Worm (Caenorhabditis elegans) whole organism, young adult: ENCODE results near the gene B0244.6.

Experiments used
- B0019.2 ChIP-seq: fragments of 200-800 bp; sonication (Bioruptor generic); conservative IDR thresholded peaks from 2 replicates; pipeline ENCODE4 v1.3.6; 2022; ENCODE audit warnings: missing genetic modification reagents, missing genetic modification characterization, missing compliant biosample characterization
- B0261.1 ChIP-seq: sonication (generic microtip); optimal IDR thresholded peaks from 2 replicates; lab custom pipeline; 2016; ENCODE audit warnings: mild to moderate bottlenecking, missing genetic modification characterization, moderate library complexity, missing compliant biosample characterization
- B0336.3 ChIP-seq: fragments of 200-800 bp; sonication (Bioruptor generic); IDR thresholded peaks from 2 replicates; pipeline ENCODE4 v1.3.6; 2022; ENCODE audit warnings: missing genetic modification characterization, missing compliant biosample characterization
- D2030.7 ChIP-seq: fragments of 200-800 bp; sonication (Bioruptor generic); IDR thresholded peaks from 2 replicates; pipeline ENCODE4 v1.3.6; 2022; ENCODE audit warnings: missing genetic modification reagents, missing genetic modification characterization, missing compliant biosample characterization
- F10E7.11 ChIP-seq: sonication (generic microtip); optimal IDR thresholded peaks from 2 replicates; lab custom pipeline; 2017; ENCODE audit warnings: mild to moderate bottlenecking, missing genetic modification characterization, moderate library complexity, missing compliant biosample characterization
- F22D6.2 ChIP-seq: sonication (generic microtip); optimal IDR thresholded peaks from 2 replicates; lab custom pipeline; 2016; ENCODE audit warnings: mild to moderate bottlenecking, missing genetic modification characterization, missing compliant biosample characterization
- F23B12.7 ChIP-seq: sonication (generic microtip); optimal IDR thresholded peaks from 2 replicates; lab custom pipeline; 2017; ENCODE audit warnings: missing genetic modification characterization, mild to moderate bottlenecking, missing compliant biosample characterization, antibody characterized with exemption, moderate library complexity; ENCODE audit not compliant: insufficient read depth
- F39B2.1 ChIP-seq: fragments of 200-800 bp; sonication (Bioruptor generic); IDR thresholded peaks from 2 replicates; pipeline ENCODE4 v1.3.6; 2022; ENCODE audit warnings: missing genetic modification reagents, missing genetic modification characterization, missing compliant biosample characterization
- T07F8.4 ChIP-seq: sonication (generic microtip); optimal IDR thresholded peaks from 2 replicates; lab custom pipeline; 2016; ENCODE audit warnings: mild to moderate bottlenecking, missing genetic modification characterization, moderate library complexity, missing compliant biosample characterization
- T26A5.8 ChIP-seq: sonication (generic microtip); optimal IDR thresholded peaks from 2 replicates; lab custom pipeline; 2016; ENCODE audit warnings: missing genetic modification characterization, missing compliant biosample characterization
- Y53G8AR.9 ChIP-seq: fragments of 200-800 bp; sonication (Bioruptor generic); conservative IDR thresholded peaks from 2 replicates; pipeline ENCODE4 v1.3.6; 2022; ENCODE audit warnings: missing genetic modification reagents, missing genetic modification characterization, missing compliant biosample characterization
- akir-1 ChIP-seq: fragments of 200-800 bp; sonication (Bioruptor generic); optimal IDR thresholded peaks from 2 replicates; lab custom pipeline; 2018; ENCODE audit warnings: mild to moderate bottlenecking, missing genetic modification characterization, moderate library complexity, missing compliant biosample characterization
- atf-7 ChIP-seq: sonication (generic microtip); optimal IDR thresholded peaks from 2 replicates; lab custom pipeline; 2017; ENCODE audit warnings: mild to moderate bottlenecking, missing genetic modification characterization, missing compliant biosample characterization
- attf-5 ChIP-seq: fragments of 200-800 bp; sonication (Bioruptor generic); optimal IDR thresholded peaks from 2 replicates; lab custom pipeline; 2018; ENCODE audit warnings: mild to moderate bottlenecking, missing genetic modification characterization, missing compliant biosample characterization
- attf-6 ChIP-seq: fragments of 200-800 bp; sonication (Bioruptor generic); IDR thresholded peaks from 2 replicates; pipeline ENCODE4 v1.3.6; 2022; ENCODE audit warnings: missing genetic modification reagents, missing genetic modification characterization, missing compliant biosample characterization
- bed-1 ChIP-seq: fragments of 200-800 bp; sonication (Bioruptor generic); IDR thresholded peaks from 2 replicates; pipeline ENCODE4 v1.3.6; 2022; ENCODE audit warnings: missing genetic modification reagents, missing genetic modification characterization, missing compliant biosample characterization
- ceh-40 ChIP-seq: fragments of 200-800 bp; sonication (Bioruptor generic); IDR thresholded peaks from 2 replicates; pipeline ENCODE4 v1.3.6; 2022; ENCODE audit warnings: missing genetic modification characterization, missing compliant biosample characterization
- ceh-58 ChIP-seq: fragments of 200-800 bp; sonication (Bioruptor generic); IDR thresholded peaks from 2 replicates; pipeline ENCODE4 v1.3.6; 2022; ENCODE audit warnings: missing genetic modification characterization, missing compliant biosample characterization
- chd-7 ChIP-seq: sonication (generic microtip); optimal IDR thresholded peaks from 2 replicates; lab custom pipeline; 2016; ENCODE audit warnings: mild to moderate bottlenecking, missing genetic modification characterization, moderate library complexity, missing compliant biosample characterization
- dox-1 ChIP-seq: fragments of 200-800 bp; sonication (Bioruptor generic); IDR thresholded peaks from 2 replicates; pipeline ENCODE4 v1.3.6; 2022; ENCODE audit warnings: missing genetic modification reagents, missing genetic modification characterization, missing compliant biosample characterization
- egl-44 ChIP-seq: fragments of 200-800 bp; sonication (Bioruptor generic); IDR thresholded peaks from 2 replicates; pipeline ENCODE4 v1.3.6; 2022; ENCODE audit warnings: missing genetic modification reagents, missing genetic modification characterization, missing compliant biosample characterization
- ets-4 ChIP-seq: fragments of 200-800 bp; sonication (Bioruptor generic); optimal IDR thresholded peaks from 2 replicates; lab custom pipeline; 2018; ENCODE audit warnings: mild to moderate bottlenecking, missing genetic modification characterization, missing compliant biosample characterization
- gei-17 ChIP-seq: fragments of 200-800 bp; sonication (Bioruptor generic); optimal IDR thresholded peaks from 2 replicates; lab custom pipeline; 2018; ENCODE audit warnings: mild to moderate bottlenecking, missing genetic modification characterization, missing compliant biosample characterization
- hlh-12 ChIP-seq: sonication (generic microtip); optimal IDR thresholded peaks from 2 replicates; lab custom pipeline; 2016; ENCODE audit warnings: missing genetic modification characterization, missing compliant biosample characterization
- hlh-26 ChIP-seq: fragments of 200-800 bp; sonication (Bioruptor generic); conservative IDR thresholded peaks from 2 replicates; pipeline ENCODE4 v1.3.6; 2022; ENCODE audit warnings: missing genetic modification reagents, missing genetic modification characterization, missing compliant biosample characterization
- hmg-20 ChIP-seq: fragments of 200-800 bp; sonication (Bioruptor generic); IDR thresholded peaks from 2 replicates; pipeline ENCODE4 v1.3.6; 2022; ENCODE audit warnings: missing genetic modification reagents, missing genetic modification characterization, missing compliant biosample characterization
- hrde-1 ChIP-seq: sonication (generic microtip); optimal IDR thresholded peaks from 2 replicates; lab custom pipeline; 2016; ENCODE audit warnings: missing genetic modification characterization, mild to moderate bottlenecking, missing compliant biosample characterization, moderate library complexity, missing genotype, missing genetic modification reagents, borderline replicate concordance
- hsf-1 ChIP-seq: fragments of 200-800 bp; sonication (Bioruptor generic); IDR thresholded peaks from 2 replicates; pipeline ENCODE4 v1.3.6; 2022; ENCODE audit warnings: missing genetic modification reagents, missing genetic modification characterization, missing compliant biosample characterization
- lin-54 ChIP-seq: fragments of 200-800 bp; sonication (Bioruptor generic); optimal IDR thresholded peaks from 2 replicates; lab custom pipeline; 2018; ENCODE audit warnings: mild to moderate bottlenecking, missing genetic modification characterization, missing compliant biosample characterization
- lsl-1 ChIP-seq: fragments of 200-800 bp; sonication (Bioruptor generic); optimal IDR thresholded peaks from 2 replicates; lab custom pipeline; 2018; ENCODE audit warnings: mild to moderate bottlenecking, missing genetic modification characterization, moderate library complexity, missing compliant biosample characterization
- mcd-1 ChIP-seq: fragments of 200-800 bp; sonication (Bioruptor generic); IDR thresholded peaks from 2 replicates; pipeline ENCODE4 v1.3.6; 2022; ENCODE audit warnings: missing genetic modification reagents, missing genetic modification characterization, missing compliant biosample characterization
- mel-28 ChIP-seq: sonication (generic microtip); optimal IDR thresholded peaks from 2 replicates; lab custom pipeline; 2016; ENCODE audit warnings: borderline replicate concordance, mild to moderate bottlenecking, missing genetic modification characterization, missing compliant biosample characterization
- mes-4 ChIP-seq: sonication (generic microtip); optimal IDR thresholded peaks from 2 replicates; lab custom pipeline; 2016; ENCODE audit warnings: missing genotype, missing genetic modification characterization, missing compliant biosample characterization
- nfya-1 ChIP-seq: sonication (generic microtip); optimal IDR thresholded peaks from 2 replicates; lab custom pipeline; 2017; ENCODE audit warnings: antibody characterized with exemption, missing compliant biosample characterization, missing genetic modification characterization, borderline replicate concordance; ENCODE audit not compliant: insufficient read depth
- nfya-2 ChIP-seq: fragments of 200-800 bp; sonication (Bioruptor generic); IDR thresholded peaks from 2 replicates; pipeline ENCODE4 v1.3.6; 2022; ENCODE audit warnings: missing genetic modification reagents, missing genetic modification characterization, missing compliant biosample characterization
- nfyb-1 ChIP-seq: fragments of 200-800 bp; sonication (Bioruptor generic); IDR thresholded peaks from 2 replicates; pipeline ENCODE4 v1.3.6; 2022; ENCODE audit warnings: missing genetic modification reagents, missing genetic modification characterization, missing compliant biosample characterization
- nhr-120 ChIP-seq: fragments of 200-800 bp; sonication (Bioruptor generic); IDR thresholded peaks from 2 replicates; pipeline ENCODE4 v1.3.6; 2022; ENCODE audit warnings: missing genetic modification characterization, missing compliant biosample characterization
- nhr-27 ChIP-seq: fragments of 200-800 bp; sonication (Bioruptor generic); optimal IDR thresholded peaks from 2 replicates; lab custom pipeline; 2018; ENCODE audit warnings: mild to moderate bottlenecking, missing genetic modification characterization, moderate library complexity, missing compliant biosample characterization
- nhr-90 ChIP-seq: sonication (generic microtip); optimal IDR thresholded peaks from 2 replicates; lab custom pipeline; 2016; ENCODE audit warnings: missing genotype, mild to moderate bottlenecking, missing genetic modification characterization, missing compliant biosample characterization
- rcor-1 ChIP-seq: fragments of 200-800 bp; sonication (Bioruptor generic); IDR thresholded peaks from 2 replicates; pipeline ENCODE4 v1.3.6; 2022; ENCODE audit warnings: missing genetic modification reagents, missing genetic modification characterization, missing compliant biosample characterization
- repo-1 ChIP-seq: sonication (generic microtip); optimal IDR thresholded peaks from 2 replicates; lab custom pipeline; 2017; ENCODE audit warnings: mild to moderate bottlenecking, missing genetic modification characterization, missing compliant biosample characterization
- rpc-1 ChIP-seq, 2 experiments: fragments of 150-350 bp in 1 of 2; sonication (generic microtip) in 1 of 2; optimal IDR thresholded peaks; 2 replicates each; lab custom pipeline; 2014 to 2018; ENCODE audit warnings: missing biosample characterization in 1 of 2, missing genetic modification characterization in 1 of 2, missing genetic modification reagents in 1 of 2, missing genotype in 1 of 2
- snpc-1.3 ChIP-seq: sonication (generic microtip); optimal IDR thresholded peaks from 2 replicates; lab custom pipeline; 2017; ENCODE audit warnings: missing genetic modification characterization, mild to moderate bottlenecking, missing compliant biosample characterization, antibody characterized with exemption, moderate library complexity, missing genotype, missing genetic modification reagents; ENCODE audit not compliant: insufficient read depth
- sptf-2 ChIP-seq: fragments of 200-800 bp; sonication (Bioruptor generic); optimal IDR thresholded peaks from 2 replicates; lab custom pipeline; 2018; ENCODE audit warnings: mild to moderate bottlenecking, missing genetic modification characterization, missing compliant biosample characterization
- tlf-1 ChIP-seq: fragments of 200-800 bp; sonication (Bioruptor generic); optimal IDR thresholded peaks from 2 replicates; lab custom pipeline; 2018; ENCODE audit warnings: mild to moderate bottlenecking, missing genetic modification characterization, missing compliant biosample characterization
- zim-3 ChIP-seq: sonication (generic microtip); optimal IDR thresholded peaks from 2 replicates; lab custom pipeline; 2017; ENCODE audit warnings: mild to moderate bottlenecking, missing genetic modification characterization, moderate library complexity, missing compliant biosample characterization
- ztf-18 ChIP-seq: sonication (generic microtip); optimal IDR thresholded peaks from 2 replicates; lab custom pipeline; 2016; ENCODE audit warnings: missing genotype, mild to moderate bottlenecking, missing genetic modification characterization, missing compliant biosample characterization
- ztf-26 ChIP-seq: sonication (generic microtip); optimal IDR thresholded peaks from 2 replicates; lab custom pipeline; 2017; ENCODE audit warnings: missing genetic modification characterization, missing compliant biosample characterization
- ztf-6 ChIP-seq: fragments of 200-800 bp; sonication (Bioruptor generic); IDR thresholded peaks from 2 replicates; pipeline ENCODE4 v1.3.6; 2022; ENCODE audit warnings: missing genetic modification reagents, missing genetic modification characterization, missing compliant biosample characterization

Gene B0244.6

DNA sequence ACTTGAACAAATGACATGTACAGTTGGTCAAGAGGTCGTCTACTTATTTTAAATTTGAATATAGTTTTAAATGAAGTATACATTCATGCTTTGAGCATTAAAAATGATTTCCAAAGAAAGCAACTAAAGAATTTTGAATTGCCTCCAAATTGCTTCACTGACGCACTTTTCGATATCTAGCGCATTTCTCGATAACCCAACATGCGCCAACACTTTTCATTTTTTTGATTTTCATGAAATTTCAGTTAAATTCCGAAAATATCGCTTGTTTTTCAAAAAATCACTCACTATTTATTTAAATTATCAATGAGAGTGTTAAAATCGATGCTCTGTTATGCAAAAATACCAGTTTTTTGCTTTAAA lies 18.0 kb upstream of the B0244.6 start:
- TF ChIP-seq Y53G8AR.9 (GFP tag; lab: Robert Waterston, UW) (no peak), B0261.1 (tag; lab: Kevin White, UChicago) (no peak), lin-54 (GFP tag; lab: Kevin White, UChicago) (peak; percentile 98), ceh-40 (GFP tag; lab: Robert Waterston, UW) (no peak), chd-7 (tag; lab: Kevin White, UChicago) (no peak), egl-44 (GFP tag; lab: Robert Waterston, UW) (no peak), nhr-120 (GFP tag; lab: Robert Waterston, UW) (no peak), hmg-20 (no peak), mcd-1 (peak; percentile 36; the same call in 1 of the 2 replicates), ztf-26 (tag; lab: Kevin White, UChicago) (no peak), rcor-1 (GFP tag; lab: Robert Waterston, UW) (peak; percentile 42; the same call in 1 of the 2 replicates), F39B2.1 (GFP tag; lab: Robert Waterston, UW) (no peak), nfya-1 (no peak), rpc-1 (optimal IDR thresholded peaks at IDR 0.05; lab: Kevin White, UChicago) (no peak), rpc-1 (tag; optimal IDR thresholded peaks at IDR 0.05; lab: Kevin White, UChicago) (no peak), B0336.3 (no peak), attf-6 (GFP tag; lab: Robert Waterston, UW) (no peak), T07F8.4 (tag; lab: Kevin White, UChicago) (no peak), ztf-18 (peak; percentile 94), repo-1 (no peak), ets-4 (GFP tag; lab: Kevin White, UChicago) (no peak), tlf-1 (peak; percentile 64), F10E7.11 (no peak), hsf-1 (GFP tag; lab: Robert Waterston, UW) (peak; percentile 48; the same call in 1 of the 2 replicates), nfyb-1 (GFP tag; lab: Robert Waterston, UW) (no peak), zim-3 (tag; lab: Kevin White, UChicago) (no peak), nhr-27 (tag; lab: Kevin White, UChicago) (no peak), F23B12.7 (tag; lab: Kevin White, UChicago) (peak; percentile 22), ceh-58 (GFP tag; lab: Robert Waterston, UW) (no peak), hrde-1 (tag; lab: Kevin White, UChicago) (no peak), nhr-90 (tag; lab: Kevin White, UChicago) (no peak), snpc-1.3 (tag; lab: Kevin White, UChicago) (peak; percentile 40), lsl-1 (peak; percentile 68), nfya-2 (GFP tag; lab: Robert Waterston, UW) (no peak), hlh-26 (GFP tag; lab: Robert Waterston, UW) (no peak), attf-5 (GFP tag; lab: Kevin White, UChicago) (no peak), dox-1 (GFP tag; lab: Robert Waterston, UW) (no peak), mel-28 (tag; lab: Kevin White, UChicago) (no peak), atf-7 (tag; lab: Kevin White, UChicago) (no peak), hlh-12 (tag; lab: Kevin White, UChicago) (no peak), ztf-6 (GFP tag; lab: Robert Waterston, UW) (no peak), F22D6.2 (tag; lab: Kevin White, UChicago) (no peak), B0019.2 (GFP tag; lab: Robert Waterston, UW) (no peak), bed-1 (GFP tag; lab: Robert Waterston, UW) (no peak), akir-1 (GFP tag; lab: Kevin White, UChicago) (no peak), sptf-2 (GFP tag; lab: Kevin White, UChicago) (no peak), T26A5.8 (tag; lab: Kevin White, UChicago) (no peak), gei-17 (GFP tag; lab: Kevin White, UChicago) (no peak), mes-4 (tag; lab: Kevin White, UChicago) (no peak), D2030.7 (peak; percentile 49; the same call in 1 of the 2 replicates)
